Fruit fly (Drosophila melanogaster) whole organism, embryonic: ENCODE results near the gene CG12024.

ENCODE experiments used
- CG10267 ChIP-seq: fragments of 200-800 bp; sonication (Bioruptor generic); optimal IDR thresholded peaks from 2 replicates; lab custom pipeline; 2018; ENCODE audit warnings: missing biosample characterization, mild to moderate bottlenecking, missing genetic modification characterization, moderate library complexity
- CG11695 ChIP-seq: fragments of 200-800 bp; sonication (Bioruptor generic); IDR thresholded peaks from 3 replicates; pipeline ENCODE4 v1.3.6; 2022; ENCODE audit warnings: missing biosample characterization, missing genetic modification characterization
- CG12155 ChIP-seq: fragments of 200-800 bp; sonication (Bioruptor generic); optimal IDR thresholded peaks from 3 replicates; lab custom pipeline; 2016; ENCODE audit warnings: missing biosample characterization, missing genetic modification characterization
- CG12744 ChIP-seq: fragments of 200-800 bp; sonication (Bioruptor generic); optimal IDR thresholded peaks from 2 replicates; lab custom pipeline; 2016; ENCODE audit warnings: missing biosample characterization, missing genetic modification characterization
- CG14667 ChIP-seq: fragments of 200-800 bp; sonication (Bioruptor generic); IDR thresholded peaks from 2 replicates; pipeline ENCODE4 v1.3.6; 2022; ENCODE audit warnings: missing biosample characterization, missing genetic modification characterization
- CG14860 ChIP-seq: fragments of 200-800 bp; sonication (Bioruptor generic); IDR thresholded peaks from 3 replicates; pipeline ENCODE4 v1.3.6; 2022; ENCODE audit warnings: missing biosample characterization, missing genetic modification characterization; ENCODE audit not compliant: partially characterized antibody
- CG2712 ChIP-seq: fragments of 200-800 bp; optimal IDR thresholded peaks from 3 replicates; lab custom pipeline; 2019; ENCODE audit warnings: missing biosample characterization, mild to moderate bottlenecking, missing genetic modification characterization, moderate library complexity
- CG3838 ChIP-seq: fragments of 200-800 bp; sonication (Bioruptor generic); optimal IDR thresholded peaks from 3 replicates; lab custom pipeline; 2016; ENCODE audit warnings: missing biosample characterization, missing genetic modification characterization
- CG5245 ChIP-seq: fragments of 200-800 bp; sonication (Bioruptor generic); optimal IDR thresholded peaks from 3 replicates; lab custom pipeline; 2016; ENCODE audit warnings: missing biosample characterization, missing genetic modification characterization
- CG7271 ChIP-seq: fragments of 200-800 bp; sonication (Bioruptor generic); optimal IDR thresholded peaks from 2 replicates; lab custom pipeline; 2018; ENCODE audit warnings: missing biosample characterization, mild to moderate bottlenecking, missing genetic modification characterization, moderate library complexity
- CG8478 ChIP-seq: fragments of >200 bp; optimal IDR thresholded peaks from 2 replicates; lab custom pipeline; 2018
- Camta ChIP-seq: fragments of 200-800 bp; sonication (Bioruptor generic); optimal IDR thresholded peaks from 2 replicates; lab custom pipeline; 2016; ENCODE audit warnings: missing biosample characterization, missing genetic modification characterization
- Dad ChIP-seq: fragments of 200-800 bp; sonication (Bioruptor generic); optimal IDR thresholded peaks from 3 replicates; lab custom pipeline; 2016; ENCODE audit warnings: missing biosample characterization, missing genetic modification characterization
- Dip3 ChIP-seq: fragments of 200-800 bp; sonication (Bioruptor generic); optimal IDR thresholded peaks from 3 replicates; lab custom pipeline; 2016; ENCODE audit warnings: missing biosample characterization, missing genetic modification characterization
- Eip74EF ChIP-seq, 2 experiments: fragments of 200-800 bp in 1 of 2; fragments of >200 bp in 1 of 2; sonication (Bioruptor generic) in 1 of 2; optimal IDR thresholded peaks; 2 replicates each; lab custom pipeline; 2017 to 2019; ENCODE audit warnings: missing biosample characterization in 2 of 2, missing genetic modification characterization in 2 of 2, mild to moderate bottlenecking in 1 of 2, moderate library complexity in 1 of 2
- Ets97D ChIP-seq: fragments of 200-800 bp; sonication (Bioruptor generic); optimal IDR thresholded peaks from 3 replicates; lab custom pipeline; 2016; ENCODE audit warnings: missing biosample characterization, missing genetic modification characterization
- Fer1 ChIP-seq: fragments of 200-800 bp; sonication (Bioruptor generic); optimal IDR thresholded peaks from 2 replicates; lab custom pipeline; 2017; ENCODE audit warnings: missing biosample characterization, mild to moderate bottlenecking, missing genetic modification characterization
- GATAe ChIP-seq: fragments of 200-800 bp; sonication (Bioruptor generic); conservative IDR thresholded peaks from 2 replicates; pipeline ENCODE4 v1.3.6; 2022; ENCODE audit warnings: missing biosample characterization, missing genetic modification characterization
- HHEX ChIP-seq: fragments of 200-800 bp; sonication (Bioruptor generic); optimal IDR thresholded peaks from 3 replicates; lab custom pipeline; 2017; ENCODE audit warnings: missing biosample characterization, mild to moderate bottlenecking, missing genetic modification characterization, missing genetic modification reagents
- Hr39 ChIP-seq: fragments of >200 bp; optimal IDR thresholded peaks from 2 replicates; lab custom pipeline; 2017
- Med ChIP-seq: fragments of 200-800 bp; sonication (Bioruptor generic); peaks from one replicate; lab custom pipeline; 2016; ENCODE audit warnings: missing biosample characterization, missing genetic modification characterization, mild to moderate bottlenecking, inconsistent platforms, moderate library complexity
- Oli ChIP-seq: fragments of 200-800 bp; sonication (Bioruptor generic); optimal IDR thresholded peaks from 2 replicates; lab custom pipeline; 2018; ENCODE audit warnings: missing biosample characterization, mild to moderate bottlenecking, missing genetic modification characterization, moderate library complexity
- Pdp1 ChIP-seq, 2 experiments: fragments of 200-800 bp; sonication (Bioruptor generic); optimal IDR thresholded peaks; 3 replicates each; lab custom pipeline; 2016; ENCODE audit warnings: missing biosample characterization in 2 of 2, missing genetic modification characterization in 2 of 2, mild to moderate bottlenecking in 1 of 2, moderate library complexity in 1 of 2
- aop ChIP-seq: fragments of 200-800 bp; sonication (Bioruptor generic); IDR thresholded peaks from 2 replicates; pipeline ENCODE4 v1.3.6; 2022; ENCODE audit warnings: missing biosample characterization, missing genetic modification characterization
- bbx ChIP-seq: fragments of 200-800 bp; sonication (Bioruptor generic); IDR thresholded peaks from 2 replicates; pipeline ENCODE4 v1.3.6; 2022; ENCODE audit warnings: missing biosample characterization, missing genetic modification characterization; ENCODE audit not compliant: partially characterized antibody
- btn ChIP-seq: fragments of 200-800 bp; sonication (Bioruptor generic); optimal IDR thresholded peaks from 2 replicates; lab custom pipeline; 2016; ENCODE audit warnings: missing biosample characterization, missing genetic modification characterization
- ci ChIP-seq: fragments of 200-800 bp; sonication (Bioruptor generic); IDR thresholded peaks from 3 replicates; pipeline ENCODE4 v1.3.6; 2022; ENCODE audit warnings: missing biosample characterization, missing genetic modification characterization
- dpn ChIP-seq, 2 experiments: fragments of 200-800 bp; sonication (Bioruptor generic); optimal IDR thresholded peaks; 3 replicates each; lab custom pipeline; 2016; ENCODE audit warnings: missing biosample characterization in 2 of 2, missing genetic modification characterization in 2 of 2
- exex ChIP-seq: fragments of 200-800 bp; sonication (Bioruptor generic); optimal IDR thresholded peaks from 4 replicates; lab custom pipeline; 2018; ENCODE audit warnings: missing biosample characterization, mild to moderate bottlenecking, missing genetic modification characterization, moderate library complexity
- fd3F ChIP-seq: fragments of 200-800 bp; sonication (Bioruptor generic); optimal IDR thresholded peaks from 2 replicates; lab custom pipeline; 2018; ENCODE audit warnings: missing biosample characterization, mild to moderate bottlenecking, missing genetic modification characterization, moderate library complexity
- gsb-n ChIP-seq: fragments of 200-800 bp; sonication (Bioruptor generic); optimal IDR thresholded peaks from 3 replicates; lab custom pipeline; 2018; ENCODE audit warnings: missing biosample characterization, mild to moderate bottlenecking, missing genetic modification characterization
- lab ChIP-seq: fragments of 200-800 bp; sonication (Bioruptor generic); optimal IDR thresholded peaks from 3 replicates; lab custom pipeline; 2017; ENCODE audit warnings: missing biosample characterization, missing genetic modification characterization, mild to moderate bottlenecking, moderate library complexity, missing genetic modification reagents
- nau ChIP-seq: fragments of 200-800 bp; sonication (Bioruptor generic); optimal IDR thresholded peaks from 3 replicates; lab custom pipeline; 2017; ENCODE audit warnings: missing biosample characterization, mild to moderate bottlenecking, missing genetic modification characterization, missing genetic modification reagents
- oc ChIP-seq: fragments of 200-800 bp; sonication (Bioruptor generic); optimal IDR thresholded peaks from 2 replicates; lab custom pipeline; 2018; ENCODE audit warnings: missing biosample characterization, mild to moderate bottlenecking, missing genetic modification characterization, moderate library complexity
- otp ChIP-seq: fragments of 200-800 bp; sonication (Bioruptor generic); IDR thresholded peaks from 3 replicates; pipeline ENCODE4, ENCODE4 v1.3.6; 2022; ENCODE audit warnings: missing biosample characterization, missing genetic modification characterization
- sisA ChIP-seq: fragments of 200-800 bp; sonication (Bioruptor generic); IDR thresholded peaks from 2 replicates; pipeline ENCODE4 v1.3.6; 2022; ENCODE audit warnings: missing biosample characterization, missing genetic modification characterization
- sna ChIP-seq: fragments of 200-800 bp; sonication (Bioruptor generic); IDR thresholded peaks from 2 replicates; pipeline ENCODE4 v1.3.6; 2022; ENCODE audit warnings: missing biosample characterization, missing genetic modification characterization; ENCODE audit not compliant: partially characterized antibody
- sr ChIP-seq: fragments of 200-800 bp; sonication (Bioruptor generic); IDR thresholded peaks from 3 replicates; pipeline ENCODE4 v1.3.6; 2022; ENCODE audit warnings: missing biosample characterization, missing genetic modification characterization
- z ChIP-seq: fragments of 200-800 bp; sonication (Bioruptor generic); IDR thresholded peaks from 3 replicates; pipeline ENCODE4 v1.3.6; 2022; ENCODE audit warnings: missing biosample characterization, missing genetic modification characterization
- zen2 ChIP-seq: fragments of 200-800 bp; sonication (Bioruptor generic); IDR thresholded peaks from 3 replicates; pipeline ENCODE4 v1.3.6; 2022; ENCODE audit warnings: missing biosample characterization, missing genetic modification characterization; ENCODE audit not compliant: partially characterized antibody

Gene CG12024

DNA sequence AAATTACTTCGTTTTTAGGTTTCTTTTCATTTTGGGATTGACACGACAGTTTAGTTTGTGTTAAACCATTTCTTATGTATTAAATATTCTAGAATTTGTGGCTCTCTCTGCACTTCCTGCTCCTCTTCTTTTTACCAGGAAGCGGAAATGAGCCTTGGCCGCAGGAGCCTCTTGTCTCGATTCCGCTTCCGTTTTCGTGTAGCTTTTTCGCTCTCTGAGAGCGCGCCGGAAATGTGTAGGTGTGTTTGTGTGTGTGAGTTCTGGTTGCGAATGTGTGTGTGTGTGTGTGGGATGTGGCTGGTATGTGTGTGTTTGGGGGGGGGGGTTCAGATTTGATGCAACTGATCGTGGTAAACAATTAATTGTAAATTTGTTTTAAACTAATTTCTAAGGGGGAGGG lies 2.6 kb downstream of the CG12024 start (continued):
- peak; percentile 60 for TF ChIP-seq nau
- TF ChIP-seq Dip3 = no peak
- TF ChIP-seq dpn (GFP tag; optimal IDR thresholded peaks at IDR 0.05; lab: Kevin White, UChicago) = peak in 1 of 2 experiments; percentile 23
- TF ChIP-seq oc (tag; lab: Kevin White, UChicago) = no peak
- TF ChIP-seq btn (GFP tag; lab: Kevin White, UChicago) = no peak
- 0 out of 3 replicates have a peak, but pooled peaks have one; percentile 14 for TF ChIP-seq otp
- peak in 1 of 2 experiments; percentile 21 for TF ChIP-seq Eip74EF (GFP tag; optimal IDR thresholded peaks at IDR 0.05; lab: Kevin White, UChicago)
- no peak for TF ChIP-seq CG11695 (GFP tag; lab: Robert Waterston, UW)
- TF ChIP-seq z = 0 out of 3 replicates have a peak, but pooled peaks have one; percentile 16
- TF ChIP-seq sisA = no peak
- no peak for TF ChIP-seq Pdp1 (GFP tag; optimal IDR thresholded peaks at IDR 0.05; lab: Kevin White, UChicago)
- peak; percentile 5 for TF ChIP-seq CG5245 (GFP tag; lab: Kevin White, UChicago)
- no peak for TF ChIP-seq Oli (tag; lab: Kevin White, UChicago)
- TF ChIP-seq CG7271 (tag; lab: Kevin White, UChicago) = peak; percentile 76
- TF ChIP-seq bbx (GFP tag; lab: Robert Waterston, UW) = no peak
- TF ChIP-seq aop = peak; percentile 76; the same call in 1 of the 2 replicates
- TF ChIP-seq fd3F (GFP tag; lab: Kevin White, UChicago) = no peak
- TF ChIP-seq exex (tag; lab: Kevin White, UChicago) = no peak
- no peak for TF ChIP-seq Hr39 (lab: Kevin White, UChicago)
- TF ChIP-seq GATAe = no peak
- no peak for TF ChIP-seq gsb-n (tag; lab: Kevin White, UChicago)
- peak; percentile 92 for TF ChIP-seq Ets97D (GFP tag; lab: Kevin White, UChicago)
- peak; percentile 49 for TF ChIP-seq Fer1 (GFP tag; lab: Kevin White, UChicago)
- TF ChIP-seq sr (GFP tag; lab: Robert Waterston, UW) = 0 out of 3 replicates have a peak, but pooled peaks have one; percentile 35
- peak; percentile 57 for TF ChIP-seq lab
- peak; percentile 12 for TF ChIP-seq CG2712 (tag; lab: Kevin White, UChicago)
- no peak for TF ChIP-seq CG12155 (GFP tag; lab: Kevin White, UChicago)
- TF ChIP-seq CG10267 = peak; percentile 7
- peak; percentile 45 for TF ChIP-seq HHEX
- TF ChIP-seq Camta = no peak

- no peak for TF ChIP-seq zen2 (GFP tag; lab: Robert Waterston, UW)
- no peak for TF ChIP-seq CG3838 (GFP tag; lab: Kevin White, UChicago)
- TF ChIP-seq CG8478 (lab: Kevin White, UChicago) = peak; percentile 65
- TF ChIP-seq CG14860 = no peak
- no peak for TF ChIP-seq sna (GFP tag; lab: Robert Waterston, UW)
- 0 out of 3 replicates have a peak, but pooled peaks have one; percentile 27 for TF ChIP-seq ci (GFP tag; lab: Robert Waterston, UW)
- TF ChIP-seq Med (GFP tag; lab: Kevin White, UChicago) = peak; percentile 64
- TF ChIP-seq CG14667 (GFP tag; lab: Robert Waterston, UW) = no peak
- no peak for TF ChIP-seq Dad (GFP tag; lab: Kevin White, UChicago)
- TF ChIP-seq CG12744 = no peak
Measured at dm6 chr3L:1860749-1861148, 3.8 kb downstream of the CG12024 start.
